Fruit fly (Drosophila melanogaster): ENCODE measurements around the gene grn.

The grn gene

dm6 chr3R:8153958-8154606 is 27.2 kb downstream of the grn start (continued):
- TF ChIP-seq CG1621 (tag; optimal IDR thresholded peaks at IDR 0.05) (peak; percentile 0), CG4318 (GFP tag; optimal IDR thresholded peaks at IDR 0.05) (no peak), fkh (GFP tag; optimal IDR thresholded peaks at IDR 0.05) (no peak), Hr4 (GFP tag; optimal IDR thresholded peaks at IDR 0.05) (no peak), CG3032 (tag; optimal IDR thresholded peaks at IDR 0.05) (peak; percentile 78), CG34406 (GFP tag; optimal IDR thresholded peaks at IDR 0.05) (peak; percentile 49), CG31627 (GFP tag; optimal IDR thresholded peaks at IDR 0.05) (peak; percentile 28), CG8119 (GFP tag; IDR thresholded peaks at IDR 0.05) (peak; percentile 64), Gug (GFP tag; IDR thresholded peaks at IDR 0.05) (peak; percentile 26; the same call in 1 of the 2 replicates), vri (GFP tag; optimal IDR thresholded peaks at IDR 0.05) (peak; percentile 58), CG8319 (GFP tag; optimal IDR thresholded peaks at IDR 0.05) (peak; percentile 8), Ets21C (GFP tag; optimal IDR thresholded peaks at IDR 0.05) (no peak), CG32006 (GFP tag; optimal IDR thresholded peaks at IDR 0.05) (peak; percentile 69), Sox15 (GFP tag; optimal IDR thresholded peaks at IDR 0.05) (no peak), Eip75B (GFP tag; optimal IDR thresholded peaks at IDR 0.05) (peak; percentile 34), Hr38 (GFP tag; optimal IDR thresholded peaks at IDR 0.05) (no peak), CG7368 (GFP tag; optimal IDR thresholded peaks at IDR 0.05) (peak; percentile 42), CG6808 (GFP tag; optimal IDR thresholded peaks at IDR 0.05) (peak; percentile 47)

DNA sequence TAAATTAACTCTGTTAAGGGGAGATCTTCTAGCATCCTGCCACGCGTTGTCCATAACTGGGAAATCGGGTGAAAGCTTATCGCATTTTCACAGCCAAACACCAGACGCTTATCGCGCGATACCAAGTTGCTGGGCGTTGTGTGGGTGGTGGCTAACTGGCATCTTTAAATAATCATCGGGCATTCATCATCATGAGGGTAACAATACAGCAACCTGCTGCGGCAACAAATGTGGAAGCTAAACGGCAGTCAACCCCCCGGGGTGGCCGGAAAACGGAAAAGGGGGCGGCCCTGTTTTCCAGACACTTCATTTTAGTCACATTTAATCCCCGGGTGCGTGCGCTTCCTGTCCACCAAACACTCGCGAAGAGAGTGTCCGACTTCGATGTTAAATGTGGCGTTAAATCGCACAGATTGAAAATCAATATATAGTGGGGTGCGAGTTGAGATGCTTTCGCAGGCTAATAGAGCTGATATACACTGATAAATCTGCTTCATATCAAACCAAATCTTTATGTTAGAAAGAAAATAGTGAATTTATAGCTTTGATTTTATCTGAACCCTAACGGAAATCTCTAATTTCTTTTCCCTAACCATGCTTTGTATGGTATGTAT is 28.6 kb downstream of the grn start:
- no peak for TF ChIP-seq OdsH (GFP tag; optimal IDR thresholded peaks at IDR 0.05)
- no peak for TF ChIP-seq Hr38 (GFP tag; optimal IDR thresholded peaks at IDR 0.05)
- TF ChIP-seq lz (GFP tag; optimal IDR thresholded peaks at IDR 0.05): no peak
- TF ChIP-seq CG9139 (GFP tag; optimal IDR thresholded peaks at IDR 0.05): no peak

DNA sequence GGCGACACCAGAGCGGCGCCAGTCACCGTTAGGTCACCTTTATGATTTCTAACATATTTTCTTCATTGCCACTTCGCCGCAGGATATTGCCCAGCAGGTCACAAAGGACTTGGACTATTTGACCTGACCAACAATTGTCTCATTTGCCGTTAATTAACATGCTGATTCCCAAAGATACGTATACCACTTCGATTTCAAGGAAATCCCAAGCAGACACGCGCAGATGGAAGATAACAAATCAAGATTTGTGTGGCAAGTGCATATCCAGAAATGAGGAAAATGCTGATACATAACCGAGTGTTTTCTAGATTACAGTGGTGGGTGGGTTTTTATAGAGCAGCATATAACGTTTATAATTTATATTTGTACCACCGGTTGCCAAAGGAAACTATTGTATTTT is 30.1 kb downstream of the grn start:
- no peak for TF ChIP-seq pdm3 (GFP tag; optimal IDR thresholded peaks at IDR 0.05)
- peak; percentile 12 for TF ChIP-seq Eip78C (GFP tag)

DNA sequence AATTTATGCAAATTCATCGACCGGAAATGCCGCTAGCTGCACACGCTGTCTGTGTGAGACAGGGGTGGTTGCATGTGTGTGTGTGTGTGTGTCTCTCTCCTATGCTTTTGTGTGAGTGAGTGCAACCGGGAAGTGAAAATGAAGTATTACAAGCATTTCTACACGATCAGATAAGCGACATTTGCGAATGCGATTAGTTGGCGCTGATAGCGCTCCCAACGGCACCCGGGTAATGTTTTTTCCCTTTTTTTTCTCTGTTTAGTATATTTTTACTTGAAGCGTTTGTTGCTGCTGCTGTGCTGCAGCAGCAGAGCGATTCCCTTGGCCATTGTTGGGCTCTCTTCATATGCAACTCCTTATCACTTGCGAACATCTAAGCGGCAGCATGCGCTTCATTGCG is 31.2 kb downstream of the grn start:
- TF ChIP-seq Eip78C (GFP tag): no peak
- TF ChIP-seq CG11902 (GFP tag; optimal IDR thresholded peaks at IDR 0.05): no peak
- TF ChIP-seq CG34406 (GFP tag; optimal IDR thresholded peaks at IDR 0.05): no peak
- TF ChIP-seq achi (GFP tag; optimal IDR thresholded peaks at IDR 0.05): no peak
- no peak for TF ChIP-seq CG9139 (GFP tag; optimal IDR thresholded peaks at IDR 0.05)
- TF ChIP-seq CG3919 (GFP tag; optimal IDR thresholded peaks at IDR 0.05): no peak
- TF ChIP-seq vri (GFP tag; optimal IDR thresholded peaks at IDR 0.05): no peak
- TF ChIP-seq Eip93F (GFP tag; optimal IDR thresholded peaks at IDR 0.05): no peak
- TF ChIP-seq CG3032 (tag; optimal IDR thresholded peaks at IDR 0.05): no peak
- no peak for TF ChIP-seq acj6 (GFP tag; optimal IDR thresholded peaks at IDR 0.05)
- TF ChIP-seq svp (GFP tag): no peak
- no peak for TF ChIP-seq CG6808 (GFP tag; optimal IDR thresholded peaks at IDR 0.05)
- TF ChIP-seq OdsH (GFP tag; optimal IDR thresholded peaks at IDR 0.05): no peak
- no peak for TF ChIP-seq Blimp-1 (GFP tag; optimal IDR thresholded peaks at IDR 0.05)
- TF ChIP-seq CG6163 (GFP tag; IDR thresholded peaks at IDR 0.05): no peak
- no peak for TF ChIP-seq esn (GFP tag; optimal IDR thresholded peaks at IDR 0.05)
- no peak for TF ChIP-seq CG7368 (GFP tag; optimal IDR thresholded peaks at IDR 0.05)
- TF ChIP-seq CG11294 (GFP tag; IDR thresholded peaks at IDR 0.05): no peak

dm6 chr3R:8149003-8149402 is 32.2 kb downstream of the grn start:
- TF ChIP-seq Met (GFP tag; optimal IDR thresholded peaks at IDR 0.05) (no peak), Eip78C (GFP tag) (peak; percentile 52), CG15336 (GFP tag; IDR thresholded peaks at IDR 0.05) (no peak), CG6163 (GFP tag; IDR thresholded peaks at IDR 0.05) (no peak), CG10631 (GFP tag; optimal IDR thresholded peaks at IDR 0.05) (no peak), lz (GFP tag; optimal IDR thresholded peaks at IDR 0.05) (no peak), CG6792 (GFP tag; optimal IDR thresholded peaks at IDR 0.05) (no peak)

Measured in whole organism, prepupa.